Worm (Caenorhabditis elegans): ENCODE data around the gene F14D2.5.
A peak's percentile ranks its signal among the peaks of the same experiment; 100 is the strongest.

Gene F14D2.5

DNA sequence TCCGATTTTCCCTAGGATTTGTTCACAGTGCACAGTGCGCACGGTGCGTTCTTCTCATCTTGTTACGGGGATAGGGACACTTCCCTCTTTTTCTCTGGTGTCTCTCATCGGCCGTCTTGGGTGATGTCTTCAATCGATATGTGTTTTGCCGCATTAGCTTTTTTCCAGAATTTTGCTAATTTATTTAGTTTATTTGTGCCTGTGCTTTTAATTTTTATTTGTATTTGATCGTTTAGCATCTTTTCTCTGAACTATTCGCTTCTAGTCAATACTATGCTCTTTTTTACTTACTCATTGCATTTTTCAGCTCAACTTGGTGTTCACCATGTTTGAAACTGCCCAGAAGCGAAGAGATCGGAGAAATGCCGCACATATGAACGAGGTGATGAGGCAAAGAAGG, at the start of gene F14D2.5:
TSS of gene F14D2.5 (plus strand) at position 301 of the 400 bp plus-strand sequence.
- TF ChIP-seq mab-5 (tag; optimal IDR thresholded peaks at IDR 0.05) (no peak), lsy-2 (tag; optimal IDR thresholded peaks at IDR 0.05) (no peak), nhr-129 (tag; optimal IDR thresholded peaks at IDR 0.05) (no peak), R02D3.7 (tag; optimal IDR thresholded peaks at IDR 0.05) (no peak), lin-13 (GFP tag; optimal IDR thresholded peaks at IDR 0.05) (no peak), ama-1 (optimal IDR thresholded peaks at IDR 0.05) (no peak), mdl-1 (tag; optimal IDR thresholded peaks at IDR 0.05) (no peak), elt-3 (tag; optimal IDR thresholded peaks at IDR 0.05) (no peak), nhr-6 (tag; optimal IDR thresholded peaks at IDR 0.05) (no peak), unc-55 (GFP tag; optimal IDR thresholded peaks at IDR 0.05) (no peak)

ce11 chrII:3295193-3295592, 45.2 kb upstream of the F14D2.5 start, which contains the start of gene btb-17:
Gene btb-17 (plus strand): TSS chrII:3295405.
- no peak for TF ChIP-seq peb-1 (tag; optimal IDR thresholded peaks at IDR 0.05)
- TF ChIP-seq gmeb-1 (tag; optimal IDR thresholded peaks at IDR 0.05), result peak; percentile 9
- no peak for TF ChIP-seq crh-2 (tag; optimal IDR thresholded peaks at IDR 0.05)
- peak; percentile 58 for TF ChIP-seq fos-1 (tag; optimal IDR thresholded peaks at IDR 0.05)

ce11 chrII:3296644-3297043, 43.7 kb upstream of the F14D2.5 start, which contains the start of gene btb-16:
Gene btb-16 (plus strand): TSS chrII:3296883.
- TF ChIP-seq ama-1 (optimal IDR thresholded peaks at IDR 0.05), result no peak
- no peak for TF ChIP-seq ceh-16 (tag; optimal IDR thresholded peaks at IDR 0.05)
- peak; percentile 45 for TF ChIP-seq fos-1 (tag; optimal IDR thresholded peaks at IDR 0.05)
- TF ChIP-seq lin-39 (tag; optimal IDR thresholded peaks at IDR 0.05), result no peak
- no peak for TF ChIP-seq ztf-1 (GFP tag; conservative IDR thresholded peaks at IDR 0.05)

DNA sequence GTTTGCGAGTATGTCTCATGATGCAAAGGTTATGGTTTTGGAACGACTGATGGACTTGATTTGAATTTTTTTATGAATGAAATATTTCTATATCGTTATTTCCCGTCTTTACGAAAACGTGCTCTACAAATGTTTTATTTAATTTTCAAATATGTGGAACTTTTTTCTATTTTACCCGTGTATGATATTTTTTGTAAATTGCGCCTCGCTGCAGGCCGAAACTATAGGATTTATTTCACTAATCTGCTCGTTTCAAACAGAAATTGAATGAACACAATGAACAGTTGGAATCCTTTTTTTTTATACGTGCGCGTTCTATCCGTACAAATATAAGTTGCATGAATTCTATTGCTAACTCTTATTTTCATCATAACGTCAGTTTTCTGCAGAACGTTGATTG, 42.4 kb upstream of the F14D2.5 start, which contains the start of gene btb-18:
TSS of gene btb-18 (plus strand) at position 301 of the 400 bp plus-strand sequence.
- TF ChIP-seq egl-27 (tag; optimal IDR thresholded peaks at IDR 0.05), result no peak
- TF ChIP-seq nhr-129 (tag; optimal IDR thresholded peaks at IDR 0.05), result no peak
- TF ChIP-seq blmp-1 (tag; optimal IDR thresholded peaks at IDR 0.05; ENCODE audit: insufficient read depth), result no peak
- no peak for TF ChIP-seq gmeb-1 (tag; optimal IDR thresholded peaks at IDR 0.05)
- no peak for TF ChIP-seq fos-1 (tag; optimal IDR thresholded peaks at IDR 0.05)
- TF ChIP-seq ztf-11 (tag; optimal IDR thresholded peaks at IDR 0.05), result no peak
- no peak for TF ChIP-seq peb-1 (tag; optimal IDR thresholded peaks at IDR 0.05)
- no peak for TF ChIP-seq skn-1 (tag; optimal IDR thresholded peaks at IDR 0.05)
- no peak for TF ChIP-seq elt-1 (tag; optimal IDR thresholded peaks at IDR 0.05)
- no peak for TF ChIP-seq nhr-11 (tag; optimal IDR thresholded peaks at IDR 0.05)
- no peak for TF ChIP-seq nhr-77 (tag; optimal IDR thresholded peaks at IDR 0.05)
- TF ChIP-seq unc-39 (tag; optimal IDR thresholded peaks at IDR 0.05), result no peak
- no peak for TF ChIP-seq nhr-21 (tag; optimal IDR thresholded peaks at IDR 0.05)
- TF ChIP-seq snpc-4 (tag; optimal IDR thresholded peaks at IDR 0.05), result no peak
- TF ChIP-seq Y55F3AM.14 (GFP tag; optimal IDR thresholded peaks at IDR 0.05), result no peak
- no peak for TF ChIP-seq alr-1 (tag; optimal IDR thresholded peaks at IDR 0.05)

DNA sequence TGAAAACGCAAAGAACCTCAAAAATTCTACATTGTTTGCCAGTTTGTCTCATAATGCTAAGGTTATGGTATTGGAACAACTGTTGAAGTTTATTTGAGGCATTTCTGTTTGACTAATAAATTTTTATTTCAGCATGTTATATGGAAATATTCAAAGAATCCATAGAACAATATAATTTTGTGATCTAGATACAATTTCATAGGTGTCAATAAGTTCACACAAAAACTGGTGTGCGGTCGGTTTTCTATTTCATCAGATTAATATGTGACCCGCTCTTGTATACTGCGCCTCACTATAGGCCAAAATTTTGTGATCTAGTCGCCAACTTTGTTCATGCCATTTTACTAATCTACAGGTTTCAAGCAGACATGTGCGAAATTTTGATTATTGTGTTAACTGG, 40.9 kb upstream of the F14D2.5 start, which contains the start of gene btb-22:
TSS of gene btb-22 (plus strand) at position 301 of the 400 bp plus-strand sequence.
- TF ChIP-seq mbf-1 (tag; optimal IDR thresholded peaks at IDR 0.05) (no peak), ZK546.5 (tag; optimal IDR thresholded peaks at IDR 0.05) (no peak), dmd-4 (tag; optimal IDR thresholded peaks at IDR 0.05) (no peak), nhr-25 (tag; optimal IDR thresholded peaks at IDR 0.05) (no peak), nhr-10 (tag; optimal IDR thresholded peaks at IDR 0.05) (no peak), sem-4 (tag; optimal IDR thresholded peaks at IDR 0.05) (no peak), gmeb-1 (tag; optimal IDR thresholded peaks at IDR 0.05) (no peak)

- TF ChIP-seq unc-55 (GFP tag; optimal IDR thresholded peaks at IDR 0.05) (peak; percentile 34), sem-4 (tag; optimal IDR thresholded peaks at IDR 0.05) (no peak)
These were observed 36.8 kb upstream of the F14D2.5 start for ce11 chrII:3303582-3303981.
